Worm (Caenorhabditis elegans) whole organism, late embryonic: Measurements from ENCODE around the gene C18B2.5.

Source experiments
- F13H6.1 ChIP-seq: sonication (generic microtip); optimal IDR thresholded peaks from 2 replicates; lab custom pipeline; 2016; ENCODE audit warnings: missing genetic modification characterization, missing compliant biosample characterization
- T23F11.4 ChIP-seq: fragments of 200-800 bp; sonication (Bioruptor generic); optimal IDR thresholded peaks from 2 replicates; lab custom pipeline; 2018; ENCODE audit warnings: mild to moderate bottlenecking, missing genetic modification characterization, missing compliant biosample characterization
- Y22D7AL.16 ChIP-seq: sonication (generic microtip); optimal IDR thresholded peaks from 2 replicates; lab custom pipeline; 2016; ENCODE audit warnings: missing genetic modification characterization, missing compliant biosample characterization
- ama-1 ChIP-seq: fragments of 150-350 bp; optimal IDR thresholded peaks from 2 replicates; lab custom pipeline; 2014
- ceh-14 ChIP-seq: sonication (generic microtip); optimal IDR thresholded peaks from 2 replicates; lab custom pipeline; 2016; ENCODE audit warnings: missing genotype, missing genetic modification characterization, missing compliant biosample characterization
- ceh-18 ChIP-seq: sonication (generic microtip); optimal IDR thresholded peaks from 2 replicates; lab custom pipeline; 2016; ENCODE audit warnings: missing genetic modification characterization, missing compliant biosample characterization
- ceh-24 ChIP-seq: sonication (generic microtip); optimal IDR thresholded peaks from 2 replicates; lab custom pipeline; 2016; ENCODE audit warnings: mild to moderate bottlenecking, missing genetic modification characterization, missing compliant biosample characterization
- ceh-30 ChIP-seq: fragments of 150-350 bp; optimal IDR thresholded peaks from 2 replicates; lab custom pipeline; 2014; ENCODE audit warnings: missing biosample characterization, missing genetic modification characterization
- ceh-31 ChIP-seq: sonication (generic microtip); optimal IDR thresholded peaks from 2 replicates; lab custom pipeline; 2016; ENCODE audit warnings: missing genetic modification characterization, missing compliant biosample characterization
- ceh-34 ChIP-seq: sonication (generic microtip); optimal IDR thresholded peaks from 2 replicates; lab custom pipeline; 2016; ENCODE audit warnings: mild to moderate bottlenecking, missing genetic modification characterization, missing compliant biosample characterization
- ceh-45 ChIP-seq: fragments of 200-800 bp; sonication (Bioruptor generic); IDR thresholded peaks from 2 replicates; pipeline ENCODE4 v1.3.6; 2022; ENCODE audit warnings: missing genetic modification reagents, missing genetic modification characterization, missing compliant biosample characterization
- ceh-6 ChIP-seq: fragments of 200-800 bp; sonication (Bioruptor generic); optimal IDR thresholded peaks from 2 replicates; lab custom pipeline; 2018; ENCODE audit warnings: mild to moderate bottlenecking, missing genetic modification characterization, missing compliant biosample characterization
- che-1 ChIP-seq: sonication (generic microtip); optimal IDR thresholded peaks from 2 replicates; lab custom pipeline; 2016; ENCODE audit warnings: mild to moderate bottlenecking, missing genetic modification characterization, missing compliant biosample characterization
- dve-1 ChIP-seq: sonication (generic microtip); optimal IDR thresholded peaks from 2 replicates; lab custom pipeline; 2017; ENCODE audit warnings: antibody characterized with exemption, mild to moderate bottlenecking, missing genetic modification characterization, missing compliant biosample characterization
- elt-4 ChIP-seq: sonication (generic microtip); optimal IDR thresholded peaks from 2 replicates; lab custom pipeline; 2016; ENCODE audit warnings: missing genetic modification characterization, missing compliant biosample characterization
- gmeb-2 ChIP-seq: sonication (generic microtip); optimal IDR thresholded peaks from 2 replicates; lab custom pipeline; 2016; ENCODE audit warnings: missing genetic modification characterization, inconsistent platforms, missing compliant biosample characterization
- hlh-6 ChIP-seq: sonication (generic microtip); optimal IDR thresholded peaks from 2 replicates; lab custom pipeline; 2016; ENCODE audit warnings: missing genotype, missing genetic modification characterization, missing compliant biosample characterization
- lim-6 ChIP-seq: sonication (generic microtip); optimal IDR thresholded peaks from 2 replicates; lab custom pipeline; 2016; ENCODE audit warnings: missing genetic modification characterization, missing compliant biosample characterization
- madf-2 ChIP-seq: sonication (generic microtip); optimal IDR thresholded peaks from 2 replicates; lab custom pipeline; 2017; ENCODE audit warnings: missing genetic modification characterization, missing compliant biosample characterization
- mec-3 ChIP-seq: sonication (generic microtip); optimal IDR thresholded peaks from 2 replicates; lab custom pipeline; 2016; ENCODE audit warnings: borderline replicate concordance, missing genetic modification characterization, missing compliant biosample characterization
- nhr-11 ChIP-seq: fragments of 150-350 bp; optimal IDR thresholded peaks from 2 replicates; lab custom pipeline; 2014; ENCODE audit warnings: missing biosample characterization, missing genetic modification characterization
- nhr-232 ChIP-seq: sonication (generic microtip); optimal IDR thresholded peaks from 2 replicates; lab custom pipeline; 2016; ENCODE audit warnings: missing genetic modification characterization, missing compliant biosample characterization
- odd-2 ChIP-seq: sonication (generic microtip); optimal IDR thresholded peaks from 2 replicates; lab custom pipeline; 2017; ENCODE audit warnings: antibody characterized with exemption, mild to moderate bottlenecking, missing genetic modification characterization, missing compliant biosample characterization
- pat-9 ChIP-seq: fragments of 200-800 bp; sonication (Bioruptor generic); optimal IDR thresholded peaks from 2 replicates; lab custom pipeline; 2018; ENCODE audit warnings: mild to moderate bottlenecking, missing genetic modification characterization, moderate library complexity, missing compliant biosample characterization
- pha-2 ChIP-seq: sonication (generic microtip); optimal IDR thresholded peaks from 2 replicates; lab custom pipeline; 2017; ENCODE audit warnings: mild to moderate bottlenecking, missing genetic modification characterization, missing compliant biosample characterization
- ref-2 ChIP-seq: sonication (generic microtip); optimal IDR thresholded peaks from 2 replicates; lab custom pipeline; 2016; ENCODE audit warnings: missing genetic modification characterization, missing compliant biosample characterization
- rnt-1 ChIP-seq: sonication (generic microtip); optimal IDR thresholded peaks from 2 replicates; lab custom pipeline; 2016; ENCODE audit warnings: missing genetic modification characterization, missing compliant biosample characterization
- sdc-2 ChIP-seq: sonication (generic microtip); optimal IDR thresholded peaks from 2 replicates; lab custom pipeline; 2016; ENCODE audit warnings: missing genotype, missing genetic modification characterization, missing compliant biosample characterization
- sox-4 ChIP-seq: sonication (generic microtip); optimal IDR thresholded peaks from 2 replicates; lab custom pipeline; 2017; ENCODE audit warnings: mild to moderate bottlenecking, missing genetic modification characterization, inconsistent platforms, missing compliant biosample characterization
- syd-9 ChIP-seq: sonication (generic microtip); optimal IDR thresholded peaks from 2 replicates; lab custom pipeline; 2016; ENCODE audit warnings: mild to moderate bottlenecking, missing genetic modification characterization, moderate library complexity, missing compliant biosample characterization
- tbx-7 ChIP-seq: sonication (generic microtip); optimal IDR thresholded peaks from 2 replicates; lab custom pipeline; 2016; ENCODE audit warnings: missing genotype, missing genetic modification characterization, missing compliant biosample characterization
- ttx-3 ChIP-seq: sonication (generic microtip); optimal IDR thresholded peaks from 2 replicates; lab custom pipeline; 2016; ENCODE audit warnings: missing genetic modification reagents, missing genetic modification characterization, missing compliant biosample characterization
- unc-3 ChIP-seq, 2 experiments: fragments of 200-800 bp in 1 of 2; sonication (Bioruptor generic) in 1 of 2; sonication (generic microtip) in 1 of 2; conservative IDR thresholded peaks in 1 of 2; optimal IDR thresholded peaks in 1 of 2; 2 replicates each; pipeline versions ENCODE4 v1.3.6 to Lab custom; 2016 to 2022; ENCODE audit warnings: missing compliant biosample characterization in 2 of 2, missing genetic modification characterization in 2 of 2, missing genetic modification reagents in 1 of 2
- unc-55 ChIP-seq: sonication (generic microtip); optimal IDR thresholded peaks from 2 replicates; lab custom pipeline; 2017; ENCODE audit warnings: missing biosample characterization, missing genetic modification reagents, missing genetic modification characterization
- zip-5 ChIP-seq: sonication (generic microtip); optimal IDR thresholded peaks from 2 replicates; lab custom pipeline; 2016; ENCODE audit warnings: missing genetic modification characterization, missing compliant biosample characterization
- ztf-16 ChIP-seq: sonication (generic microtip); optimal IDR thresholded peaks from 2 replicates; lab custom pipeline; 2017; ENCODE audit warnings: missing genetic modification characterization, missing compliant biosample characterization

C18B2.5 gene

ce11 chrX:3605727-3606126 lies 5.2 kb downstream of the C18B2.5 start, which contains the start of gene C18B2.4 (continued):
- TF ChIP-seq F13H6.1 (no peak), nhr-232 (tag; lab: Kevin White, UChicago) (no peak), ceh-6 (GFP tag; lab: Kevin White, UChicago) (no peak), unc-55 (GFP tag; lab: Kevin White, UChicago) (peak; percentile 96), pha-2 (no peak), ceh-34 (tag; lab: Kevin White, UChicago) (peak; percentile 42), tbx-7 (tag; lab: Kevin White, UChicago) (no peak), Y22D7AL.16 (no peak), ama-1 (lab: Kevin White, UChicago) (no peak), che-1 (tag; lab: Kevin White, UChicago) (no peak), syd-9 (tag; lab: Kevin White, UChicago) (no peak), ttx-3 (tag; lab: Kevin White, UChicago) (no peak), ref-2 (no peak), T23F11.4 (no peak), sdc-2 (peak; percentile 54), ceh-30 (tag; lab: Kevin White, UChicago) (no peak)

- TF ChIP-seq dve-1 (tag; lab: Kevin White, UChicago) (no peak), ceh-31 (tag; lab: Kevin White, UChicago) (no peak), unc-3 (GFP tag; conservative IDR thresholded peaks at IDR 0.05; lab: Robert Waterston, UW) (no peak), unc-3 (tag; optimal IDR thresholded peaks at IDR 0.05; lab: Kevin White, UChicago) (no peak), ceh-18 (tag; lab: Kevin White, UChicago) (no peak), ceh-45 (GFP tag; lab: Robert Waterston, UW) (no peak), zip-5 (tag; lab: Kevin White, UChicago) (no peak), hlh-6 (tag; lab: Kevin White, UChicago) (no peak), ztf-16 (tag; lab: Kevin White, UChicago) (no peak)
These were observed 8.3 kb downstream of the C18B2.5 start for ce11 chrX:3602622-3603021.

ce11 chrX:3601531-3601930 lies 9.4 kb downstream of the C18B2.5 start, which contains the start of gene C18B2.3:
Gene C18B2.3, plus strand, starts transcription at chrX:3601831.
- no peak for TF ChIP-seq sox-4 (tag; lab: Kevin White, UChicago)
- TF ChIP-seq ceh-18 (tag; lab: Kevin White, UChicago) = peak; percentile 25
- TF ChIP-seq, all 69 proteins: peak for 1

- no peak for TF ChIP-seq sox-4 (tag; lab: Kevin White, UChicago)
- no peak for TF ChIP-seq pat-9 (tag; lab: Kevin White, UChicago)
- no peak for TF ChIP-seq rnt-1 (tag; lab: Kevin White, UChicago)
- TF ChIP-seq nhr-11 (tag; lab: Kevin White, UChicago) = no peak
- no peak for TF ChIP-seq syd-9 (tag; lab: Kevin White, UChicago)
- TF ChIP-seq ceh-30 (tag; lab: Kevin White, UChicago) = no peak
- no peak for TF ChIP-seq ceh-24
- TF ChIP-seq hlh-6 (tag; lab: Kevin White, UChicago) = no peak
- no peak for TF ChIP-seq ceh-34 (tag; lab: Kevin White, UChicago)
- no peak for TF ChIP-seq lim-6 (tag; lab: Kevin White, UChicago)
These were observed 10.5 kb downstream of the C18B2.5 start, which contains the start of gene cgr-1 for ce11 chrX:3600390-3600789. Gene cgr-1, minus strand, starts transcription at chrX:3600457.

- TF ChIP-seq ceh-31 (tag; lab: Kevin White, UChicago) (no peak), unc-55 (GFP tag; lab: Kevin White, UChicago) (peak; percentile 42)
These were observed 11.0 kb downstream of the C18B2.5 start for ce11 chrX:3599860-3600259.

ce11 chrX:3596967-3597366 lies 13.9 kb downstream of the C18B2.5 start:
- TF ChIP-seq unc-55 (GFP tag; lab: Kevin White, UChicago) (no peak), elt-4 (tag; lab: Kevin White, UChicago) (no peak), ceh-14 (tag; lab: Kevin White, UChicago) (no peak), zip-5 (tag; lab: Kevin White, UChicago) (no peak), madf-2 (tag; lab: Kevin White, UChicago) (no peak), odd-2 (tag; lab: Kevin White, UChicago) (no peak), ref-2 (no peak), rnt-1 (tag; lab: Kevin White, UChicago) (no peak), mec-3 (tag; lab: Kevin White, UChicago) (no peak), gmeb-2 (tag; lab: Kevin White, UChicago) (no peak)
- TF ChIP-seq, all 69 proteins: peak for 0
